Fruit fly (Drosophila melanogaster): ENCODE data around the gene CG14573.

Gene CG14573

DNA sequence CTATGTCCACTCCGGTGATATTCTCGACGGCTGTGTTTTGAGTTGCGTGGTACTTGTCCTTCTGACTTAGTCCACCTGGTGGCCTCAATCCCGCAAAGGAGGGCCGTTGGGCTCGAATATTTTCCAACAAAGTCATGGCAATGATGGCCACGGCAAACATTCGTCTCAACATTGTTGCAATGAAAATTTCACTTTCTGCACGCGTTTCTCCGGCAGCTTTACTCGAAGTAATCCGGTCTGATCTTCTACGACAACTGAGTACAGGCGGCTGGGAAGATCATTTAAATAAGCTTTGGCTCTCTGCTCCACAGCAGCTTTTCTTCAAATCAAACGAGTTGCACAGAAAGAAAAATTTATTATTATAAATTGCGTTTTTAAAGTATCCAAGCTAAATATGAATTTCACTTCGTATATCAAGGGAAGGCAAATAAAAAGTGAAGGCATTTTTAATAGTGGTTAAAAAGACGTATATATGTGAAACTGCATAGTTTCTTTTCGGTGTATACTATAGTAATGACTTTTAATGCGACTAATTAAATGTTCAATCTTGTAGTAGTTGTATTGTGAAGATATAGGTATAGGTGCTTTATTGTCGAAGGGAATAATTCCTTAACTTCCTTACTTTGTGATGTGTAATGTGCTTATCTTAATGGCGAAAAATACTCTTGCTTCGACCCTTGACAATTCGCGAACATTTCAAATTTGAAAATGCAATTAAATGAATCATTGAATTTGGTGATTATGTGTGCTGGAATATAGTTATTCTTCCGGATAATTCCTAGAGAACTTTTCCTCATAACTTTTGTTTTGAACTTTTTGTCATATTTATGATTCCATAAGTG, 4.5 kb downstream of the CG14573 start, which contains the start of gene CG14567 (continued):
- TF ChIP-seq sr (GFP tag; IDR thresholded peaks at IDR 0.05) (no peak), CG14441 (GFP tag; IDR thresholded peaks at IDR 0.05) (peak; percentile 36; the same call in 1 of the 2 replicates), sens (GFP tag) (peak; percentile 75), CG2875 (GFP tag; optimal IDR thresholded peaks at IDR 0.05) (no peak), nmo (GFP tag; optimal IDR thresholded peaks at IDR 0.05) (peak; percentile 35), CG6175 (GFP tag; IDR thresholded peaks at IDR 0.05) (no peak), D (optimal IDR thresholded peaks at IDR 0.05) (no peak), D (GFP tag; optimal IDR thresholded peaks at IDR 0.05) (no peak), z (GFP tag; IDR thresholded peaks at IDR 0.05) (no peak), CG43689 (GFP tag; IDR thresholded peaks at IDR 0.05) (no peak), hth (optimal IDR thresholded peaks at IDR 0.05) (no peak), Max (GFP tag; optimal IDR thresholded peaks at IDR 0.05) (no peak), Fer3 (tag; optimal IDR thresholded peaks at IDR 0.05) (no peak), CG9817 (tag; optimal IDR thresholded peaks at IDR 0.05) (no peak), CG6654 (GFP tag; optimal IDR thresholded peaks at IDR 0.05) (no peak), CG1647 (GFP tag; optimal IDR thresholded peaks at IDR 0.05) (no peak), vnd (GFP tag; IDR thresholded peaks at IDR 0.05; ENCODE audit: partially characterized antibody) (no peak), CG12744 (GFP tag; optimal IDR thresholded peaks at IDR 0.05) (no peak), CG18262 (tag; optimal IDR thresholded peaks at IDR 0.05) (peak; percentile 46), pnt (GFP tag; optimal IDR thresholded peaks at IDR 0.05) (no peak), lmd (GFP tag; IDR thresholded peaks at IDR 0.05) (peak; percentile 36; the same call in 1 of the 2 replicates), org-1 (GFP tag; optimal IDR thresholded peaks at IDR 0.05) (no peak), al (GFP tag; IDR thresholded peaks at IDR 0.05) (0 out of 2 replicates have a peak, but pooled peaks have one; percentile 13), CG8765 (GFP tag; IDR thresholded peaks at IDR 0.05) (no peak), crp (GFP tag; optimal IDR thresholded peaks at IDR 0.05) (no peak), Sin3A (optimal IDR thresholded peaks at IDR 0.05) (no peak), Trl (optimal IDR thresholded peaks at IDR 0.05) (no peak), Trl (GFP tag; optimal IDR thresholded peaks at IDR 0.05) (no peak), Opbp (GFP tag; IDR thresholded peaks at IDR 0.05; ENCODE audit: partially characterized antibody) (no peak), CG5245 (GFP tag; optimal IDR thresholded peaks at IDR 0.05) (no peak), Deaf1 (tag; optimal IDR thresholded peaks at IDR 0.05) (no peak), Pdp1 (GFP tag; optimal IDR thresholded peaks at IDR 0.05) (no peak), br (optimal IDR thresholded peaks at IDR 0.05) (no peak), sc (optimal IDR thresholded peaks at IDR 0.05) (no peak), sc (GFP tag; optimal IDR thresholded peaks at IDR 0.05) (no peak), odd (GFP tag; optimal IDR thresholded peaks at IDR 0.05) (no peak), Dip3 (GFP tag; optimal IDR thresholded peaks at IDR 0.05) (no peak), CG2712 (tag; optimal IDR thresholded peaks at IDR 0.05) (peak; percentile 43), HLH54F (GFP tag; optimal IDR thresholded peaks at IDR 0.05) (no peak), hb (GFP tag; IDR thresholded peaks at IDR 0.05; ENCODE audit: partially characterized antibody) (no peak), CG11456 (GFP tag; IDR thresholded peaks at IDR 0.05) (no peak), D19B (GFP tag; optimal IDR thresholded peaks at IDR 0.05) (no peak), Ets97D (GFP tag; optimal IDR thresholded peaks at IDR 0.05) (no peak), CG17385 (GFP tag; optimal IDR thresholded peaks at IDR 0.05) (peak; percentile 5), CG32767 (GFP tag; IDR thresholded peaks at IDR 0.05) (peak; percentile 34; the same call in 1 of the 2 replicates), Ets65A (GFP tag) (no peak), cwo (GFP tag; optimal IDR thresholded peaks at IDR 0.05) (no peak), Adf1 (GFP tag; IDR thresholded peaks at IDR 0.05) (no peak), CG11723 (GFP tag; optimal IDR thresholded peaks at IDR 0.05) (no peak), pfk (GFP tag; optimal IDR thresholded peaks at IDR 0.05) (no peak), Dll (GFP tag; IDR thresholded peaks at IDR 0.05; ENCODE audit: partially characterized antibody) (no peak)
